Worm (Caenorhabditis elegans) whole organism, mixed stage, embryonic: ENCODE measurements around the gene srj-6.

Experiments used
- M03D4.4 ChIP-seq: sonication (generic microtip); optimal IDR thresholded peaks from 2 replicates; lab custom pipeline; 2017; ENCODE audit warnings: mild to moderate bottlenecking, missing genetic modification characterization, missing compliant biosample characterization
- bed-3 ChIP-seq: fragments of 200-800 bp; sonication (Bioruptor generic); optimal IDR thresholded peaks from 3 replicates; lab custom pipeline; 2018; ENCODE audit warnings: mild to moderate bottlenecking, missing genetic modification characterization, moderate library complexity, missing compliant biosample characterization
- blmp-1 ChIP-seq: fragments of 150-350 bp; optimal IDR thresholded peaks from 2 replicates; lab custom pipeline; 2014; ENCODE audit warnings: missing biosample characterization, missing genetic modification characterization
- ceh-43 ChIP-seq: fragments of 200-800 bp; sonication (Bioruptor generic); optimal IDR thresholded peaks from 2 replicates; lab custom pipeline; 2018; ENCODE audit warnings: mild to moderate bottlenecking, missing genetic modification characterization, moderate library complexity, missing compliant biosample characterization
- ceh-83 ChIP-seq: fragments of 200-800 bp; sonication (Bioruptor generic); optimal IDR thresholded peaks from 2 replicates; lab custom pipeline; 2018; ENCODE audit warnings: mild to moderate bottlenecking, missing genetic modification characterization, missing compliant biosample characterization
- ces-1 ChIP-seq: fragments of 150-350 bp; optimal IDR thresholded peaks from 2 replicates; lab custom pipeline; 2014; ENCODE audit warnings: missing biosample characterization, missing genetic modification reagents, missing genetic modification characterization
- cnd-1 ChIP-seq: fragments of 200-800 bp; sonication (Bioruptor generic); optimal IDR thresholded peaks from 2 replicates; lab custom pipeline; 2018; ENCODE audit warnings: mild to moderate bottlenecking, missing genetic modification characterization, missing compliant biosample characterization
- drap-1 ChIP-seq: fragments of 200-800 bp; sonication (Bioruptor generic); optimal IDR thresholded peaks from 3 replicates; lab custom pipeline; 2018; ENCODE audit warnings: mild to moderate bottlenecking, missing genetic modification characterization, missing compliant biosample characterization
- elt-1 ChIP-seq: sonication (generic microtip); optimal IDR thresholded peaks from 2 replicates; lab custom pipeline; 2017; ENCODE audit warnings: missing genetic modification characterization, mild to moderate bottlenecking, missing compliant biosample characterization, antibody characterized with exemption, moderate library complexity, borderline replicate concordance; ENCODE audit not compliant: insufficient read depth
- elt-3 ChIP-seq: fragments of 150-350 bp; optimal IDR thresholded peaks from 2 replicates; lab custom pipeline; 2014; ENCODE audit warnings: missing biosample characterization, missing genetic modification characterization
- ham-2 ChIP-seq: fragments of 200-800 bp; sonication (Bioruptor generic); optimal IDR thresholded peaks from 2 replicates; lab custom pipeline; 2018; ENCODE audit warnings: mild to moderate bottlenecking, missing genetic modification characterization, missing compliant biosample characterization
- hlh-1 ChIP-seq: fragments of 150-350 bp; optimal IDR thresholded peaks from 2 replicates; lab custom pipeline; 2014; ENCODE audit warnings: missing biosample characterization, missing genetic modification reagents, missing genetic modification characterization
- lin-13 ChIP-seq: fragments of 150-350 bp; optimal IDR thresholded peaks from 2 replicates; lab custom pipeline; 2014; ENCODE audit warnings: missing biosample characterization, missing genetic modification characterization
- lin-32 ChIP-seq: fragments of 200-800 bp; sonication (Bioruptor generic); optimal IDR thresholded peaks from 2 replicates; lab custom pipeline; 2018; ENCODE audit warnings: mild to moderate bottlenecking, missing genetic modification characterization, missing compliant biosample characterization
- lsy-2 ChIP-seq: fragments of 150-350 bp; optimal IDR thresholded peaks from 2 replicates; lab custom pipeline; 2014; ENCODE audit warnings: missing biosample characterization, missing genetic modification characterization
- mab-5 ChIP-seq: fragments of 150-350 bp; optimal IDR thresholded peaks from 2 replicates; lab custom pipeline; 2014; ENCODE audit warnings: missing biosample characterization, missing genetic modification characterization
- mep-1 ChIP-seq: fragments of 150-350 bp; optimal IDR thresholded peaks from 2 replicates; lab custom pipeline; 2017; ENCODE audit warnings: missing biosample characterization, missing genetic modification reagents, missing genetic modification characterization, inconsistent platforms
- mls-2 ChIP-seq: sonication (generic microtip); optimal IDR thresholded peaks from 2 replicates; lab custom pipeline; 2016; ENCODE audit warnings: mild to moderate bottlenecking, missing genetic modification characterization, moderate library complexity, missing compliant biosample characterization
- nhr-12 ChIP-seq: fragments of 150-350 bp; optimal IDR thresholded peaks from 2 replicates; lab custom pipeline; 2014; ENCODE audit warnings: missing biosample characterization, missing genetic modification characterization
- nhr-2 ChIP-seq: fragments of 150-350 bp; optimal IDR thresholded peaks from 2 replicates; lab custom pipeline; 2014; ENCODE audit warnings: missing biosample characterization, missing genetic modification characterization
- nhr-237 ChIP-seq: fragments of 150-350 bp; optimal IDR thresholded peaks from 2 replicates; lab custom pipeline; 2014; ENCODE audit warnings: missing biosample characterization, missing genetic modification characterization
- nhr-28 ChIP-seq: fragments of 150-350 bp; optimal IDR thresholded peaks from 2 replicates; lab custom pipeline; 2014; ENCODE audit warnings: missing biosample characterization, missing genetic modification characterization
- nhr-76 ChIP-seq: sonication (generic microtip); optimal IDR thresholded peaks from 2 replicates; lab custom pipeline; 2017; ENCODE audit warnings: missing biosample characterization, missing genetic modification characterization
- pha-4 ChIP-seq: fragments of 150-350 bp; optimal IDR thresholded peaks from 2 replicates; lab custom pipeline; 2018; ENCODE audit warnings: missing biosample characterization, missing genetic modification reagents, missing genetic modification characterization
- snpc-4 ChIP-seq: fragments of 150-350 bp; optimal IDR thresholded peaks from 2 replicates; lab custom pipeline; 2014; ENCODE audit warnings: missing biosample characterization, missing genetic modification characterization
- sptf-1 ChIP-seq: sonication (generic microtip); optimal IDR thresholded peaks from 2 replicates; lab custom pipeline; 2017; ENCODE audit warnings: mild to moderate bottlenecking, missing genetic modification characterization, moderate library complexity, missing compliant biosample characterization
- tbx-8 ChIP-seq: fragments of 200-800 bp; sonication (Bioruptor generic); optimal IDR thresholded peaks from 2 replicates; lab custom pipeline; 2018; ENCODE audit warnings: mild to moderate bottlenecking, missing genetic modification characterization, moderate library complexity, missing compliant biosample characterization
- unc-120 ChIP-seq: sonication (generic microtip); optimal IDR thresholded peaks from 2 replicates; lab custom pipeline; 2017; ENCODE audit warnings: missing genetic modification characterization, missing compliant biosample characterization; ENCODE audit not compliant: poor library complexity, severe bottlenecking
- unc-39 ChIP-seq: fragments of 150-350 bp; optimal IDR thresholded peaks from 2 replicates; lab custom pipeline; 2014; ENCODE audit warnings: missing biosample characterization, missing genetic modification characterization
- zip-8 ChIP-seq: fragments of 150-350 bp; optimal IDR thresholded peaks from 2 replicates; lab custom pipeline; 2014; ENCODE audit warnings: missing biosample characterization, missing genetic modification characterization
- ztf-11 ChIP-seq: fragments of 150-350 bp; optimal IDR thresholded peaks from 2 replicates; lab custom pipeline; 2014; ENCODE audit warnings: missing biosample characterization, missing genetic modification characterization

The srj-6 gene

ce11 chrV:615275-615674, 39.0 kb downstream of the srj-6 start, which contains the start of gene F48G7.13:
Gene F48G7.13 (plus strand): TSS chrV:615575.
- TF ChIP-seq sptf-1 (no peak), cnd-1 (tag; lab: Kevin White, UChicago) (no peak), nhr-237 (tag; lab: Kevin White, UChicago) (no peak), lsy-2 (tag; lab: Kevin White, UChicago) (no peak), snpc-4 (tag; lab: Kevin White, UChicago) (no peak), pha-4 (tag; lab: Kevin White, UChicago) (no peak), mep-1 (tag; lab: Kevin White, UChicago) (no peak), M03D4.4 (tag; lab: Kevin White, UChicago) (no peak), zip-8 (tag; lab: Kevin White, UChicago) (no peak), hlh-1 (tag; lab: Kevin White, UChicago) (no peak), ztf-11 (tag; lab: Kevin White, UChicago) (no peak), nhr-28 (tag; lab: Kevin White, UChicago) (no peak), nhr-2 (tag; lab: Kevin White, UChicago) (no peak), tbx-8 (GFP tag; lab: Kevin White, UChicago) (no peak), drap-1 (no peak), bed-3 (GFP tag; lab: Kevin White, UChicago) (no peak), nhr-76 (tag; lab: Kevin White, UChicago) (no peak), lin-13 (tag; lab: Kevin White, UChicago) (no peak)

ce11 chrV:610217-610616, 44.1 kb downstream of the srj-6 start, which contains the start of gene nhr-90:
Gene nhr-90 (plus strand): TSS chrV:610512.
- TF ChIP-seq unc-120 (tag; lab: Kevin White, UChicago) (no peak), nhr-76 (tag; lab: Kevin White, UChicago) (no peak), zip-8 (tag; lab: Kevin White, UChicago) (no peak), unc-39 (no peak), elt-1 (tag; lab: Kevin White, UChicago) (no peak), sptf-1 (no peak), ham-2 (GFP tag; lab: Kevin White, UChicago) (no peak), mls-2 (tag; lab: Kevin White, UChicago) (no peak), ces-1 (no peak), M03D4.4 (tag; lab: Kevin White, UChicago) (no peak), elt-3 (no peak), mep-1 (tag; lab: Kevin White, UChicago) (no peak), blmp-1 (tag; lab: Kevin White, UChicago) (no peak), lin-13 (tag; lab: Kevin White, UChicago) (no peak), drap-1 (no peak), lsy-2 (tag; lab: Kevin White, UChicago) (no peak), ceh-83 (GFP tag; lab: Kevin White, UChicago) (no peak), nhr-12 (tag; lab: Kevin White, UChicago) (no peak), tbx-8 (GFP tag; lab: Kevin White, UChicago) (no peak)

ce11 chrV:609671-610070, 44.6 kb downstream of the srj-6 start, which contains the start of gene srlf-36:
Gene srlf-36 (minus strand): TSS chrV:609771.
- TF ChIP-seq nhr-12 (tag; lab: Kevin White, UChicago) (no peak), ces-1 (no peak)

- no peak for TF ChIP-seq M03D4.4 (tag; lab: Kevin White, UChicago)
- TF ChIP-seq zip-8 (tag; lab: Kevin White, UChicago), result no peak
- no peak for TF ChIP-seq mab-5 (tag; lab: Kevin White, UChicago)
- no peak for TF ChIP-seq nhr-76 (tag; lab: Kevin White, UChicago)
- no peak for TF ChIP-seq drap-1
- no peak for TF ChIP-seq ceh-43 (GFP tag; lab: Kevin White, UChicago)
- no peak for TF ChIP-seq ceh-83 (GFP tag; lab: Kevin White, UChicago)
- no peak for TF ChIP-seq lin-32 (GFP tag; lab: Kevin White, UChicago)
- TF ChIP-seq hlh-1 (tag; lab: Kevin White, UChicago), result no peak
- no peak for TF ChIP-seq blmp-1 (tag; lab: Kevin White, UChicago)
- TF ChIP-seq elt-1 (tag; lab: Kevin White, UChicago), result no peak
- no peak for TF ChIP-seq cnd-1 (tag; lab: Kevin White, UChicago)
- no peak for TF ChIP-seq elt-3
These were observed 45.5 kb downstream of the srj-6 start, which contains the start of gene srw-109 for ce11 chrV:608844-609243. Gene srw-109 (minus strand): TSS chrV:608944.
